Fruit fly (Drosophila melanogaster) whole organism, wandering third instar larva: ENCODE data around the gene schuy.

Source experiments
- Abd-B ChIP-seq: fragments of >200 bp; optimal IDR thresholded peaks from 2 replicates; lab custom pipeline; 2017; ENCODE audit warnings: missing biosample characterization, missing genetic modification characterization
- CG32264 ChIP-seq: fragments of 200-800 bp; sonication (Bioruptor generic); optimal IDR thresholded peaks from 2 replicates; lab custom pipeline; 2016; ENCODE audit warnings: missing biosample characterization, missing genetic modification characterization
- CG9705 ChIP-seq: fragments of 200-800 bp; sonication (Bioruptor generic); optimal IDR thresholded peaks from 2 replicates; lab custom pipeline; 2018; ENCODE audit warnings: missing biosample characterization, mild to moderate bottlenecking, missing genetic modification characterization
- CrebA ChIP-seq: fragments of 200-800 bp; sonication (Bioruptor generic); optimal IDR thresholded peaks from 2 replicates; lab custom pipeline; 2016; ENCODE audit warnings: missing biosample characterization, mild to moderate bottlenecking, missing genetic modification characterization, borderline replicate concordance
- Dfd ChIP-seq: fragments of >200 bp; optimal IDR thresholded peaks from 2 replicates; lab custom pipeline; 2017; ENCODE audit warnings: missing biosample characterization, missing genetic modification characterization
- Dif ChIP-seq: fragments of 200-275, 200-300 bp; sonication (Bioruptor generic); optimal IDR thresholded peaks from 2 replicates; lab custom pipeline; 2018; ENCODE audit warnings: missing biosample characterization, missing genetic modification characterization; ENCODE audit not compliant: partially characterized antibody
- GATAd ChIP-seq: sonication (Bioruptor generic); optimal IDR thresholded peaks from 2 replicates; lab custom pipeline; 2016; ENCODE audit warnings: missing biosample characterization, missing genetic modification characterization
- HLH106 ChIP-seq: fragments of 200-800 bp; optimal IDR thresholded peaks from 3 replicates; lab custom pipeline; 2019; ENCODE audit warnings: missing biosample characterization, mild to moderate bottlenecking, missing genetic modification characterization, moderate library complexity
- Hr78 ChIP-seq: fragments of >200 bp; optimal IDR thresholded peaks from 2 replicates; lab custom pipeline; 2017; ENCODE audit warnings: missing biosample characterization, missing genetic modification characterization
- Hr83 ChIP-seq: fragments of 200-300 bp; sonication (Bioruptor generic); optimal IDR thresholded peaks from 2 replicates; lab custom pipeline; 2016; ENCODE audit warnings: missing biosample characterization, mild to moderate bottlenecking, missing genetic modification characterization, moderate library complexity; ENCODE audit not compliant: poor library complexity, severe bottlenecking
- Jra ChIP-seq: sonication (Bioruptor generic); optimal IDR thresholded peaks from 2 replicates; lab custom pipeline; 2016; ENCODE audit warnings: missing biosample characterization, missing genetic modification characterization
- Mio ChIP-seq: sonication (Bioruptor generic); optimal IDR thresholded peaks from 2 replicates; lab custom pipeline; 2016; ENCODE audit warnings: missing biosample characterization, missing genetic modification characterization
- Myc ChIP-seq: fragments of >200 bp; optimal IDR thresholded peaks from 2 replicates; lab custom pipeline; 2017
- N ChIP-seq: fragments of >200 bp; optimal IDR thresholded peaks from 2 replicates; lab custom pipeline; 2018; ENCODE audit warnings: missing biosample characterization, missing external identifiers, missing genetic modification characterization
- OdsH ChIP-seq: fragments of 200-800 bp; sonication (Bioruptor generic); optimal IDR thresholded peaks from 2 replicates; lab custom pipeline; 2016; ENCODE audit warnings: missing biosample characterization, mild to moderate bottlenecking, missing genetic modification characterization
- Rel ChIP-seq, 2 experiments: fragments of 200-800 bp; sonication (Bioruptor generic) in 1 of 2; optimal IDR thresholded peaks; 2 replicates in 1 of 2; 3 replicates in 1 of 2; lab custom pipeline; 2016 to 2019; ENCODE audit warnings: mild to moderate bottlenecking in 2 of 2, missing biosample characterization in 2 of 2, missing genetic modification characterization in 2 of 2, moderate library complexity in 1 of 2
- Sp1 ChIP-seq: fragments of 200-800 bp; sonication (Bioruptor generic); optimal IDR thresholded peaks from 3 replicates; lab custom pipeline; 2019; ENCODE audit warnings: missing biosample characterization, mild to moderate bottlenecking, missing genetic modification characterization, moderate library complexity
- Vsx2 ChIP-seq: fragments of 200-300, 225-300 bp; sonication (Bioruptor generic); optimal IDR thresholded peaks from 2 replicates; lab custom pipeline; 2018; ENCODE audit warnings: missing biosample characterization, missing genetic modification characterization; ENCODE audit not compliant: partially characterized antibody
- br ChIP-seq: fragments of 200-800 bp; sonication (Bioruptor generic); optimal IDR thresholded peaks from 2 replicates; lab custom pipeline; 2016; ENCODE audit warnings: missing biosample characterization, missing genetic modification characterization
- brk ChIP-seq: fragments of 200-800 bp; sonication (Bioruptor generic); optimal IDR thresholded peaks from 2 replicates; lab custom pipeline; 2016; ENCODE audit warnings: missing biosample characterization, mild to moderate bottlenecking, missing genetic modification characterization
- dl ChIP-seq, 2 experiments: fragments of 175-275, 200-275 bp in 1 of 2; fragments of 200-275 bp in 1 of 2; sonication (Bioruptor generic); optimal IDR thresholded peaks; lab custom pipeline; 2018; ENCODE audit warnings: mild to moderate bottlenecking in 2 of 2, missing biosample characterization in 2 of 2, missing genetic modification characterization in 2 of 2, moderate library complexity in 2 of 2; ENCODE audit not compliant: partially characterized antibody in 2 of 2, insufficient read depth in 1 of 2
- ey ChIP-seq: fragments of 200-800 bp; sonication (Bioruptor generic); optimal IDR thresholded peaks from 2 replicates; lab custom pipeline; 2016; ENCODE audit warnings: missing biosample characterization, missing genetic modification characterization
- fru ChIP-seq: fragments of 200-800 bp; sonication (Bioruptor generic); optimal IDR thresholded peaks from 3 replicates; lab custom pipeline; 2016; ENCODE audit warnings: missing biosample characterization, mild to moderate bottlenecking, missing genetic modification characterization
- h ChIP-seq: fragments of 200-800 bp; sonication (Bioruptor generic); optimal IDR thresholded peaks from 3 replicates; lab custom pipeline; 2016; ENCODE audit warnings: missing biosample characterization, mild to moderate bottlenecking, missing genetic modification characterization
- jim ChIP-seq: fragments of 175-275, 200-325 bp; sonication (Bioruptor generic); optimal IDR thresholded peaks from 2 replicates; lab custom pipeline; 2016; ENCODE audit warnings: missing biosample characterization, mild to moderate bottlenecking, missing genetic modification characterization
- lola ChIP-seq: fragments of >200 bp; optimal IDR thresholded peaks from 2 replicates; lab custom pipeline; 2017; ENCODE audit warnings: missing biosample characterization, missing genetic modification characterization
- pan ChIP-seq: fragments of >200 bp; optimal IDR thresholded peaks from 2 replicates; lab custom pipeline; 2017
- rgr ChIP-seq: fragments of 200-800 bp; sonication (Bioruptor generic); optimal IDR thresholded peaks from 3 replicates; lab custom pipeline; 2016; ENCODE audit warnings: missing biosample characterization, mild to moderate bottlenecking, missing genetic modification characterization
- sage ChIP-seq: fragments of 200-800 bp; sonication (Bioruptor generic); optimal IDR thresholded peaks from 2 replicates; lab custom pipeline; 2016; ENCODE audit warnings: missing biosample characterization, mild to moderate bottlenecking, missing genetic modification characterization
- tai ChIP-seq: sonication (Bioruptor generic); optimal IDR thresholded peaks from 2 replicates; lab custom pipeline; 2016; ENCODE audit warnings: missing biosample characterization, missing genetic modification characterization
- usp ChIP-seq: fragments of >200 bp; optimal IDR thresholded peaks from 2 replicates; lab custom pipeline; 2017; ENCODE audit warnings: missing biosample characterization, missing genetic modification characterization
- woc ChIP-seq: sonication (Bioruptor generic); optimal IDR thresholded peaks from 2 replicates; lab custom pipeline; 2016; ENCODE audit warnings: missing biosample characterization, mild to moderate bottlenecking, missing genetic modification characterization

The schuy gene

DNA sequence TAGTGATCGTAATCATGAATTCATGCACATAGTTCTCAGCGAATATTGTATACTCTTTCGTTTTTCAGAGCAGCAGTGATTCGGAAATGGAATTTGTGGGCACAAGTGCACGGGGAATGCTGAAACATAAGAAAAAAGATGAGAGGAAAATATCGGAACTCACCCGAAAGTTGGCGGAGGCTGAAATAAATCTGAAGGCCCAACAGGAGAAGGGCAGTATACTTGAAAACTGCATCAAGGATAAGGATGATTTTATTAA, 17.3 kb downstream of the schuy start:
- no peak for TF ChIP-seq fru
- no peak for TF ChIP-seq rgr (GFP tag; lab: Kevin White, UChicago)
- TF ChIP-seq Myc (lab: Kevin White, UChicago), result no peak
- TF ChIP-seq lola (GFP tag; lab: Kevin White, UChicago), result no peak
- TF ChIP-seq N, result no peak
- no peak for TF ChIP-seq Dfd (GFP tag; lab: Kevin White, UChicago)
- no peak for TF ChIP-seq dl (GFP tag; optimal IDR thresholded peaks at IDR 0.05; lab: Kevin White, UChicago; ENCODE audit: insufficient read depth in 1 of 2, partially characterized antibody in 2 of 2)

DNA sequence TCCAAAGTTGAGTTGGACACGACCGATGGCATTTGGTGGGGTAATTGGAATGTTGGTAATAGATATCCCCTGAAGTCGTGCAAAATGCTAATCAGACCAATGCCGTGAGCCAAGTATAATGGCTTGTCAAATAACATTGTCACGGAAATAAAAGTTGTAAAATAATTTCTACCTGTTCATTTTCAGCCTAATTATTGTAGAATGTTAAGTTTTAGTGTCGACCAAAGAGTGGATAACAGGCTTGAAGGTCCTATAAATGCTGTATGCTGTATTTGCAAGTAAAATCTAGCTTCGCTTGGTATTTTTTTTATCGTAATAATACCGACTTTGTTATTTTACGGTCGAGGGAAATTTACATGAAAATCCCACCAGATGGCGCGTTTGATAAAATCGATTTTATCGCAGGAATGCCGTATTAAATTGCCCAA, 18.6 kb downstream of the schuy start:
- TF ChIP-seq CG9705 (no peak), usp (GFP tag; lab: Kevin White, UChicago) (no peak), CrebA (GFP tag; lab: Kevin White, UChicago) (no peak), OdsH (GFP tag; lab: Kevin White, UChicago) (no peak), Jra (GFP tag; lab: Kevin White, UChicago) (no peak), Hr83 (GFP tag; lab: Kevin White, UChicago) (peak; percentile 0), Sp1 (GFP tag; lab: Kevin White, UChicago) (no peak), ey (no peak), Vsx2 (peak; percentile 79), Myc (lab: Kevin White, UChicago) (peak; percentile 64), pan (lab: Kevin White, UChicago) (no peak), sage (peak; percentile 31), Mio (GFP tag; lab: Kevin White, UChicago) (no peak), woc (no peak)

DNA sequence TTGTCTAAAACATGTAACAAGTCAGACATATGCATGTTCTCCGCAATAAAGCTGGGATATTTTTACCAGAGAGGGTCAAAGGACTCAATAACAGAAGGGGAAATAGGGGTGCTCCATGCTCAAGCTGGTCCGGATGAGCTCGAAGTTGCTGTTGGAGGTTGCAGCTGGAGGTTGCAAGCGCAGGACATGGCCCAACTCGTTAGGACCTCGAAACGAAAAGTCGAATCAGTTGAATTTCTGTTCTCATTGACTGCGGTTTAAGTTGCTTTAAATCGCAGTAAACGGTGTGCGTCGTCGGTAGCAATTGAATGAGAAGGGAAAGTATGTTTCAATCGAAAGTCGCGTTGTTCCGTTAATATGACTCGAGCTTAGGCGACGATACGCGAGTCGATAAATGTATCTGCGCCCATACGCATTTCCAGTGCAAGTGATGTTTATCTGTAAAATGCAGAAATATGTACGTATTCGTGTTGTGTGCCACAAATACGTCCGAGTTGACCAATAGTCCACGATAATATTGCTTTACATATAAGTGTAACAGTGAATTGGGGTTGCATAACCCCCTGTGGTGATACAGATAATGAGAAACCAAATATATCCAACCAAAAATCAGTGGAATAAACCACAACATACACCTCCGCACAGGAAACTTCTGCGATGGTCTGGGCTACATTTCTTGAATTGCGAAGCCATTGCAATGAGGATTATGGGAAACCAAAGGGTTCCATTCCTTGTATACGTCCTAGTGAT, 19.3 kb downstream of the schuy start, which contains the start of gene kug:
TSS of gene kug (plus strand) at position 269 of the 750 bp plus-strand sequence.
- no peak for TF ChIP-seq Hr83 (GFP tag; lab: Kevin White, UChicago)
- no peak for TF ChIP-seq pan (lab: Kevin White, UChicago)
- TF ChIP-seq Rel (GFP tag; optimal IDR thresholded peaks at IDR 0.05; lab: Kevin White, UChicago), result no peak
- TF ChIP-seq Rel (tag; optimal IDR thresholded peaks at IDR 0.05; lab: Kevin White, UChicago), result no peak
- no peak for TF ChIP-seq N
- TF ChIP-seq Sp1 (GFP tag; lab: Kevin White, UChicago), result no peak
- no peak for TF ChIP-seq HLH106 (tag; lab: Kevin White, UChicago)
- TF ChIP-seq Abd-B (GFP tag; lab: Kevin White, UChicago), result no peak
- no peak for TF ChIP-seq tai (GFP tag; lab: Kevin White, UChicago)
- no peak for TF ChIP-seq woc
- TF ChIP-seq Dfd (GFP tag; lab: Kevin White, UChicago), result no peak
- no peak for TF ChIP-seq Myc (lab: Kevin White, UChicago)
- TF ChIP-seq sage, result no peak
- no peak for TF ChIP-seq h
- no peak for TF ChIP-seq brk (GFP tag; lab: Kevin White, UChicago)
- no peak for TF ChIP-seq GATAd
- no peak for TF ChIP-seq Hr78 (GFP tag; lab: Kevin White, UChicago)
- no peak for TF ChIP-seq fru
- TF ChIP-seq br (GFP tag; lab: Kevin White, UChicago), result no peak
- TF ChIP-seq lola (GFP tag; lab: Kevin White, UChicago), result no peak

DNA sequence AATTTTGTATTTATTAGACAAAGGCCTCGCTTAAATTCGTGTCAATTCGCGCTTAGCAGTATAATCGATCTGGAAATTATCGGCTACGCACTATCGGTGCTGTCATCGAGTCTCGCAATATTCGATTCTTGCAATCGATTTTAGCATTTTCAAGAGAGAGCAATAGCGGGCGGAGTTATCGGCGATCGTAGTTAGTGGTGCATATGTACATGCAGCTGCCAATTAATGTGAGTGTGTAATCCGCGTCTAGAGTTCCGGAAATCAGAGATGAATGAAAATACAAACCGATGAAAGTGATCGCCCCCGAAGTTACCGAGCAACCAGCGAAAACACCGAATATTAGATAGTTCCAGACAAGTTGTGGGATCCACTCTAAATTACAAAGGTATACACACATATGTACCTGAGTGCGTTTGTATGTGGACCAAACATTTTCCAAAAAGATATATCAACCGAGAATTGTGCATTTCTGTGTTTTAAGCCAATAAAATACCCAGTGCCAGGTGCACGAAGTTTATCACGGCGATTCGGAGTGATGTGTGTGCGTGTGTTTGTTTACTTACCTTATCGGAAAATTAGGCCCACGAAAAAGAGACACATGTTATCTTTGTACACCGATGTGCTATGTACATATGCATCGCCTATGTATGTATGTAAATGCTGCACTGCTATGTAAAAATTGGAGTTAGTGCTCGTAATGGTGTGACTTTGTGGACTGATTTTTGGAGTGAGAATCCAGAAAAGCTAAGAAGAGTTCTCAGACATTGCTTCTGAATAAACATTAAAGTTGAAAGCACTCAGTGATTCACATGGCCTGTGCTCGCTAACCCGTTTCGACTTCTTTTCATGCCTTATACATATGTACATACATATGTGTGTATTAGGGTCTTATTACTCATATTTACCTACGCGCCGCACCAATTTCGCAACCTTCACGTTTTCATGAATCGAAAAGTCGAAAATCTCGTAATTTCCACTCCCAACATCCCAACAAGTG, 20.7 kb downstream of the schuy start:
- TF ChIP-seq ey (no peak), tai (GFP tag; lab: Kevin White, UChicago) (peak; percentile 34), CG32264 (GFP tag; lab: Kevin White, UChicago) (no peak), Dif (GFP tag; lab: Kevin White, UChicago) (no peak), fru (no peak), Sp1 (GFP tag; lab: Kevin White, UChicago) (no peak), lola (GFP tag; lab: Kevin White, UChicago) (no peak), jim (GFP tag; lab: Kevin White, UChicago) (no peak), CrebA (GFP tag; lab: Kevin White, UChicago) (no peak), Rel (GFP tag; optimal IDR thresholded peaks at IDR 0.05; lab: Kevin White, UChicago) (no peak), Rel (tag; optimal IDR thresholded peaks at IDR 0.05; lab: Kevin White, UChicago) (peak; percentile 77)
